Fruit fly (Drosophila melanogaster): Measurements from ENCODE around the gene mRpL45.

The mRpL45 gene

DNA sequence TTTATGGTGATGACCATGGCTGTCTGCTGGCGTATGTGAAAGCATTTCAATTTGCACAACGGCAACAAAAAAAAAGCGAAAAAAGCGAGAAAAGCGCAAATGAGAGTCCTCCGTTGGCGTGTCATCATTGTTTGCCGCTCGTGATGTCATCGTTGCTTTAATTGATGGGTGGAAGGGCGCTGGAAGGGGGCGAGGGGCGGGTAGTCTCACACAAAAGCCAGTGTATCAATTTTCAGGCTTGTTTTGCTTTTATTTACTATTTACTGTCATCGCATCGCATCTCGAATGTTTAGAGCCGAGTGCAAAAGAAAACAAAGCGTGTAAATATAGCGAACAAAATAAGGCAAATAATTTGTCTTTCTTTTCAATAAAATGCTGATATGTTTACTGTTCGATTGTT, 29.0 kb upstream of the mRpL45 start (continued):
- TF ChIP-seq slp2 (GFP tag; optimal IDR thresholded peaks at IDR 0.05): no peak
- peak; percentile 53 for TF ChIP-seq CG33557 (GFP tag; optimal IDR thresholded peaks at IDR 0.05)
- TF ChIP-seq Chrac-16 (GFP tag; optimal IDR thresholded peaks at IDR 0.05): no peak
- no peak for TF ChIP-seq B-H2 (GFP tag; optimal IDR thresholded peaks at IDR 0.05)
- TF ChIP-seq CG17328 (GFP tag; IDR thresholded peaks at IDR 0.05): no peak
- no peak for TF ChIP-seq CG18011 (GFP tag; optimal IDR thresholded peaks at IDR 0.05)
- TF ChIP-seq MTF-1 (GFP tag; optimal IDR thresholded peaks at IDR 0.05; ENCODE audit: borderline replicate concordance): peak; percentile 94
- no peak for TF ChIP-seq CG15479 (GFP tag; optimal IDR thresholded peaks at IDR 0.05)
- TF ChIP-seq Lpt (GFP tag; optimal IDR thresholded peaks at IDR 0.05): no peak
- no peak for TF ChIP-seq Dek (tag; optimal IDR thresholded peaks at IDR 0.05)
- TF ChIP-seq kay (GFP tag; optimal IDR thresholded peaks at IDR 0.05): no peak
- TF ChIP-seq vvl (GFP tag; IDR thresholded peaks at IDR 0.05): peak; percentile 30; the same call in 1 of the 2 replicates
- TF ChIP-seq CG6254 (GFP tag; optimal IDR thresholded peaks at IDR 0.05): peak; percentile 38
- TF ChIP-seq ewg (GFP tag; optimal IDR thresholded peaks at IDR 0.05): peak; percentile 35
- TF ChIP-seq CG10654 (GFP tag; optimal IDR thresholded peaks at IDR 0.05): peak; percentile 16
- no peak for TF ChIP-seq pita (GFP tag; optimal IDR thresholded peaks at IDR 0.05)
- TF ChIP-seq knrl (GFP tag; IDR thresholded peaks at IDR 0.05; ENCODE audit: partially characterized antibody): no peak
- TF ChIP-seq CG17361 (GFP tag; IDR thresholded peaks at IDR 0.05): peak; percentile 47; the same call in 2 of the 3 replicates
- TF ChIP-seq CG11696 (GFP tag; IDR thresholded peaks at IDR 0.05): no peak
- peak; percentile 28 for TF ChIP-seq CG13424 (tag; optimal IDR thresholded peaks at IDR 0.05)
- no peak for TF ChIP-seq vfl (GFP tag; optimal IDR thresholded peaks at IDR 0.05)
- no peak for TF ChIP-seq emc (GFP tag; optimal IDR thresholded peaks at IDR 0.05)
- peak; percentile 12 for TF ChIP-seq sqz (GFP tag; optimal IDR thresholded peaks at IDR 0.05)
- no peak for TF ChIP-seq CG6683 (GFP tag; optimal IDR thresholded peaks at IDR 0.05)
- no peak for TF ChIP-seq inv (GFP tag; IDR thresholded peaks at IDR 0.05; ENCODE audit: partially characterized antibody)
- no peak for TF ChIP-seq z (GFP tag; IDR thresholded peaks at IDR 0.05)
- no peak for TF ChIP-seq unc-4 (GFP tag; IDR thresholded peaks at IDR 0.05; ENCODE audit: partially characterized antibody)
- TF ChIP-seq CTCF (GFP tag; optimal IDR thresholded peaks at IDR 0.05): no peak
- no peak for TF ChIP-seq CG1602 (GFP tag; optimal IDR thresholded peaks at IDR 0.05)
- peak; percentile 40 for TF ChIP-seq HHEX (GFP tag; optimal IDR thresholded peaks at IDR 0.05)
- no peak for TF ChIP-seq Doc3 (GFP tag; IDR thresholded peaks at IDR 0.05; ENCODE audit: partially characterized antibody)
- no peak for TF ChIP-seq trh (GFP tag; optimal IDR thresholded peaks at IDR 0.05)
- TF ChIP-seq Six4 (GFP tag; optimal IDR thresholded peaks at IDR 0.05): no peak
- TF ChIP-seq Mrtf (GFP tag; IDR thresholded peaks at IDR 0.05): peak; percentile 31; the same call in 1 of the 3 replicates
- peak; percentile 8 for TF ChIP-seq Nf-YB (GFP tag; optimal IDR thresholded peaks at IDR 0.05)
- no peak for TF ChIP-seq ro (GFP tag; IDR thresholded peaks at IDR 0.05)
- TF ChIP-seq gcm (GFP tag; optimal IDR thresholded peaks at IDR 0.05): peak; percentile 27
- no peak for TF ChIP-seq CG2129 (GFP tag; IDR thresholded peaks at IDR 0.05; ENCODE audit: partially characterized antibody)
- no peak for TF ChIP-seq CG16779 (GFP tag; IDR thresholded peaks at IDR 0.05)
- TF ChIP-seq Vsx1 (GFP tag; optimal IDR thresholded peaks at IDR 0.05): no peak
- peak; percentile 32 for TF ChIP-seq CG18764 (GFP tag; optimal IDR thresholded peaks at IDR 0.05)
- no peak for TF ChIP-seq ind (GFP tag; optimal IDR thresholded peaks at IDR 0.05)
- TF ChIP-seq eve (GFP tag; optimal IDR thresholded peaks at IDR 0.05): no peak
- TF ChIP-seq odd (GFP tag; optimal IDR thresholded peaks at IDR 0.05): peak; percentile 13
- peak; percentile 67 for TF ChIP-seq fd64A (GFP tag; optimal IDR thresholded peaks at IDR 0.05)
- no peak for TF ChIP-seq Dbx (GFP tag; IDR thresholded peaks at IDR 0.05)
- TF ChIP-seq CG11456 (GFP tag; IDR thresholded peaks at IDR 0.05): no peak
- TF ChIP-seq repo (GFP tag; optimal IDR thresholded peaks at IDR 0.05): no peak
- TF ChIP-seq Pdp1 (GFP tag; optimal IDR thresholded peaks at IDR 0.05): no peak
- TF ChIP-seq CG8089 (GFP tag; optimal IDR thresholded peaks at IDR 0.05): no peak
- no peak for TF ChIP-seq CG1024 (GFP tag; IDR thresholded peaks at IDR 0.05)
- peak; percentile 44 for TF ChIP-seq CG2202 (tag; optimal IDR thresholded peaks at IDR 0.05)
